Fruit fly (Drosophila melanogaster): Measurements from ENCODE around the gene pigeon.

Gene pigeon

dm6 chr2L:19201841-19202240 is 16.0 kb downstream of the pigeon start (continued):
- TF ChIP-seq B-H2 (GFP tag; optimal IDR thresholded peaks at IDR 0.05) (no peak), rib (GFP tag; IDR thresholded peaks at IDR 0.05) (no peak), Hr78 (GFP tag; optimal IDR thresholded peaks at IDR 0.05) (no peak), row (GFP tag; IDR thresholded peaks at IDR 0.05) (peak; percentile 41; the same call in 1 of the 3 replicates), CG11504 (tag; optimal IDR thresholded peaks at IDR 0.05) (peak; percentile 9), CG6654 (GFP tag; optimal IDR thresholded peaks at IDR 0.05) (no peak), CG2875 (GFP tag; optimal IDR thresholded peaks at IDR 0.05) (no peak), Lhr (GFP tag; optimal IDR thresholded peaks at IDR 0.05) (no peak), CG11093 (GFP tag; IDR thresholded peaks at IDR 0.05) (no peak), CG14667 (GFP tag; IDR thresholded peaks at IDR 0.05) (no peak), ash1 (GFP tag; optimal IDR thresholded peaks at IDR 0.05) (no peak), hth (optimal IDR thresholded peaks at IDR 0.05) (no peak), so (GFP tag; IDR thresholded peaks at IDR 0.05) (no peak), tio (GFP tag; optimal IDR thresholded peaks at IDR 0.05) (no peak), run (tag; optimal IDR thresholded peaks at IDR 0.05) (no peak), Neu2 (GFP tag; optimal IDR thresholded peaks at IDR 0.05; ENCODE audit: borderline replicate concordance) (no peak), CG1792 (GFP tag; optimal IDR thresholded peaks at IDR 0.05) (no peak), p53 (GFP tag; optimal IDR thresholded peaks at IDR 0.05) (no peak), CG6272 (GFP tag; IDR thresholded peaks at IDR 0.05) (no peak), Chrac-16 (GFP tag; optimal IDR thresholded peaks at IDR 0.05) (no peak), gce (GFP tag; IDR thresholded peaks at IDR 0.05) (no peak), grau (tag; optimal IDR thresholded peaks at IDR 0.05) (no peak), gem (tag; optimal IDR thresholded peaks at IDR 0.05) (peak; percentile 20), br (optimal IDR thresholded peaks at IDR 0.05) (no peak), Sox102F (GFP tag; optimal IDR thresholded peaks at IDR 0.05) (peak; percentile 4), esg (GFP tag; conservative IDR thresholded peaks at IDR 0.05) (peak; percentile 12; the same call in 1 of the 2 replicates), Sox100B (GFP tag; optimal IDR thresholded peaks at IDR 0.05) (no peak), CG15601 (tag; optimal IDR thresholded peaks at IDR 0.05) (no peak), fd64A (GFP tag; optimal IDR thresholded peaks at IDR 0.05) (no peak), bsh (GFP tag; optimal IDR thresholded peaks at IDR 0.05) (peak; percentile 4 to 57), CHES-1-like (GFP tag; optimal IDR thresholded peaks at IDR 0.05) (no peak), insv (GFP tag; optimal IDR thresholded peaks at IDR 0.05) (no peak), CG3726 (GFP tag; IDR thresholded peaks at IDR 0.05) (no peak)

- TF ChIP-seq CG3065 (GFP tag; optimal IDR thresholded peaks at IDR 0.05) (peak; percentile 11), Sry-δ (GFP tag; optimal IDR thresholded peaks at IDR 0.05) (no peak), onecut (GFP tag; IDR thresholded peaks at IDR 0.05) (no peak), cato (GFP tag; optimal IDR thresholded peaks at IDR 0.05; ENCODE audit: borderline replicate concordance) (no peak), Fer1 (GFP tag; optimal IDR thresholded peaks at IDR 0.05) (no peak), Dll (GFP tag; IDR thresholded peaks at IDR 0.05; ENCODE audit: partially characterized antibody) (0 out of 4 replicates have a peak, but pooled peaks have one; percentile 13), Doc3 (GFP tag; IDR thresholded peaks at IDR 0.05; ENCODE audit: partially characterized antibody) (no peak), lbe (GFP tag; optimal IDR thresholded peaks at IDR 0.05) (no peak), gce (GFP tag; IDR thresholded peaks at IDR 0.05) (no peak), seq (GFP tag; IDR thresholded peaks at IDR 0.05) (no peak), Ets65A (GFP tag) (peak; percentile 42), CoRest (tag; optimal IDR thresholded peaks at IDR 0.05) (no peak), CG4360 (GFP tag; IDR thresholded peaks at IDR 0.05) (no peak), dpn (GFP tag; optimal IDR thresholded peaks at IDR 0.05) (no peak), Aef1 (GFP tag; IDR thresholded peaks at IDR 0.05) (no peak), sens-2 (GFP tag; IDR thresholded peaks at IDR 0.05) (no peak), phol (tag; optimal IDR thresholded peaks at IDR 0.05) (no peak), emc (GFP tag; optimal IDR thresholded peaks at IDR 0.05) (no peak), CG4404 (GFP tag; IDR thresholded peaks at IDR 0.05) (no peak), fd102C (GFP tag; optimal IDR thresholded peaks at IDR 0.05) (no peak), CG9437 (GFP tag; optimal IDR thresholded peaks at IDR 0.05) (no peak), CG11723 (GFP tag; optimal IDR thresholded peaks at IDR 0.05) (no peak)
Measured at dm6 chr2L:19204546-19204945, 18.7 kb downstream of the pigeon start.
